Fruit fly (Drosophila melanogaster): ENCODE results near the gene CG2750.

The CG2750 gene

dm6 chrX:12104219-12104618 lies 2.8 kb upstream of the CG2750 start:
- TF ChIP-seq insv (optimal IDR thresholded peaks at IDR 0.05), result no peak
- no peak for TF ChIP-seq h (optimal IDR thresholded peaks at IDR 0.05)
- TF ChIP-seq Sin3A (optimal IDR thresholded peaks at IDR 0.05), result no peak
- no peak for TF ChIP-seq psq (optimal IDR thresholded peaks at IDR 0.05)
- no peak for TF ChIP-seq ttk (optimal IDR thresholded peaks at IDR 0.05)
- TF ChIP-seq Myc (optimal IDR thresholded peaks at IDR 0.05), result no peak

- TF ChIP-seq psq (optimal IDR thresholded peaks at IDR 0.05) (no peak), ttk (optimal IDR thresholded peaks at IDR 0.05) (no peak)
Measured at dm6 chrX:12119349-12119748, 12.3 kb downstream of the CG2750 start.

dm6 chrX:12128045-12128444 lies 21.0 kb downstream of the CG2750 start:
- no peak for TF ChIP-seq psq (optimal IDR thresholded peaks at IDR 0.05)
- no peak for TF ChIP-seq insv (optimal IDR thresholded peaks at IDR 0.05)
